Worm (Caenorhabditis elegans): Measurements from ENCODE around the gene oac-56.

The oac-56 gene

ce11 chrIV:14391746-14392145 lies 41.2 kb upstream of the oac-56 start:
- TF ChIP-seq sox-4 (tag; optimal IDR thresholded peaks at IDR 0.05) (no peak), nfya-1 (tag; optimal IDR thresholded peaks at IDR 0.05) (no peak), ceh-31 (tag; optimal IDR thresholded peaks at IDR 0.05) (peak; percentile 31), pros-1 (tag; optimal IDR thresholded peaks at IDR 0.05) (peak; percentile 48), pag-3 (tag; optimal IDR thresholded peaks at IDR 0.05; ENCODE audit: borderline replicate concordance) (no peak), dve-1 (tag; optimal IDR thresholded peaks at IDR 0.05) (no peak), dmd-4 (tag; optimal IDR thresholded peaks at IDR 0.05; ENCODE audit: borderline replicate concordance) (no peak)

DNA sequence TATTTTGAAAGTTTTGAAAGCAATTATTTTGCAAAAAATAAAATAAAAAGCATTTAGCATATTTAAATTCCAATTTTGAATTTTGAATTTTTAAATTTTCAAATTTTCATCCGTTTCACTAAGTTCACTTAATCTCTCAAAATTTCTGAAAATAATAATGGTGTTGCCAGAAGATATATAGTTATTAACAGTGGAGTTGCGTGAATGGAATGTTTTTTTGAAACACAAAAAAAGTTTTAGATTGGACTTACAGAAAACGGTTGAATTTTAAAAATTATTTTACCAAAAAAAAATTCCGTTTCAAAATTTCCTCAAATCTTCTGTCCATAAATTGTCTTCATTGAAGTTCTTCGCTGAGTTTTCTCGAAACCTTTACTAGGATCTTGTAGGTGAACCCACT lies 40.7 kb upstream of the oac-56 start:
- TF ChIP-seq fkh-6 (tag; optimal IDR thresholded peaks at IDR 0.05) (no peak), sox-2 (GFP tag; IDR thresholded peaks at IDR 0.05) (no peak), F13H6.1 (tag; optimal IDR thresholded peaks at IDR 0.05) (no peak), ceh-2 (tag; optimal IDR thresholded peaks at IDR 0.05) (no peak), K09A11.1 (tag; optimal IDR thresholded peaks at IDR 0.05; ENCODE audit: insufficient read depth) (no peak), sox-4 (tag; optimal IDR thresholded peaks at IDR 0.05) (no peak), T23F11.4 (GFP tag; optimal IDR thresholded peaks at IDR 0.05) (no peak), nhr-232 (tag; optimal IDR thresholded peaks at IDR 0.05) (no peak), rnt-1 (tag; optimal IDR thresholded peaks at IDR 0.05) (no peak), ceh-22 (tag; optimal IDR thresholded peaks at IDR 0.05) (no peak), tbx-2 (tag; optimal IDR thresholded peaks at IDR 0.05) (no peak), unc-55 (GFP tag; optimal IDR thresholded peaks at IDR 0.05) (no peak), ceh-9 (tag; optimal IDR thresholded peaks at IDR 0.05) (no peak), fkh-10 (GFP tag; optimal IDR thresholded peaks at IDR 0.05) (no peak), ets-4 (tag; optimal IDR thresholded peaks at IDR 0.05) (no peak), hlh-6 (tag; optimal IDR thresholded peaks at IDR 0.05) (no peak), elt-2 (tag; optimal IDR thresholded peaks at IDR 0.05) (no peak)

ce11 chrIV:14390023-14390614 lies 39.6 kb upstream of the oac-56 start:
- TF ChIP-seq hlh-15 (tag; optimal IDR thresholded peaks at IDR 0.05), result no peak
- TF ChIP-seq ceh-2 (tag; optimal IDR thresholded peaks at IDR 0.05), result no peak
- TF ChIP-seq pax-1 (tag; optimal IDR thresholded peaks at IDR 0.05), result no peak
- TF ChIP-seq ahr-1 (tag; optimal IDR thresholded peaks at IDR 0.05), result no peak
- TF ChIP-seq unc-42 (tag; optimal IDR thresholded peaks at IDR 0.05), result no peak
- no peak for TF ChIP-seq ceh-9 (tag; optimal IDR thresholded peaks at IDR 0.05)
- no peak for TF ChIP-seq eyg-1 (tag; optimal IDR thresholded peaks at IDR 0.05)
- no peak for TF ChIP-seq tbx-7 (tag; optimal IDR thresholded peaks at IDR 0.05)
- TF ChIP-seq pha-4 (tag; optimal IDR thresholded peaks at IDR 0.05), result no peak
- TF ChIP-seq fkh-6 (tag; optimal IDR thresholded peaks at IDR 0.05), result no peak
- TF ChIP-seq unc-55 (GFP tag; optimal IDR thresholded peaks at IDR 0.05), result no peak
- no peak for TF ChIP-seq T23F11.4 (GFP tag; optimal IDR thresholded peaks at IDR 0.05)
- TF ChIP-seq C38D4.7 (GFP tag; optimal IDR thresholded peaks at IDR 0.05), result no peak
- no peak for TF ChIP-seq che-1 (tag; optimal IDR thresholded peaks at IDR 0.05)
- TF ChIP-seq ceh-18 (tag; optimal IDR thresholded peaks at IDR 0.05), result no peak
- no peak for TF ChIP-seq hlh-6 (tag; optimal IDR thresholded peaks at IDR 0.05)
- TF ChIP-seq ceh-22 (tag; optimal IDR thresholded peaks at IDR 0.05), result no peak
- TF ChIP-seq unc-3 (GFP tag; conservative IDR thresholded peaks at IDR 0.05), result no peak
- no peak for TF ChIP-seq unc-3 (tag; optimal IDR thresholded peaks at IDR 0.05)
- no peak for TF ChIP-seq fkh-10 (GFP tag; optimal IDR thresholded peaks at IDR 0.05)
- TF ChIP-seq nhr-11 (tag; optimal IDR thresholded peaks at IDR 0.05), result no peak

DNA sequence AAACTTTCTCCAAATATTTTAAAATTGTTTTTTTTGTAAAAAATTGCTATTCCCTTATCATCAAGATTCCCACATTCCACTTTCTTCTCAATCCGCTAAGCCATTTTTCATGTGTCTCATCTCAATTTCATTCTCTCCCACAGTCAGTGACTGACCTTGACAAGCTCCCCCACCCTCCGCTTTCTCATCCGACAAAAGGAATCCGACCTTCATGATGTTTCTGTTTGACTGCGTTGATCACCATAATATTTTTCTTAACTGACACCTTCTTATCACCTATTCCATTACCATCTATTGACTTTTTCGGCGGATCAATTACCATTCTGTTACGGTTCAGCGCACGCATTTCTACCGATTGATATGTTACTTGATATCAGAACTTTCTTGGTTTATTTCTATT lies 38.5 kb upstream of the oac-56 start:
- TF ChIP-seq pha-4 (tag; optimal IDR thresholded peaks at IDR 0.05) (no peak), syd-9 (tag; optimal IDR thresholded peaks at IDR 0.05) (no peak), fax-1 (tag; optimal IDR thresholded peaks at IDR 0.05) (no peak), ceh-31 (tag; optimal IDR thresholded peaks at IDR 0.05) (no peak), fkh-6 (tag; optimal IDR thresholded peaks at IDR 0.05) (no peak), tbx-7 (tag; optimal IDR thresholded peaks at IDR 0.05) (no peak), Y22D7AL.16 (tag; optimal IDR thresholded peaks at IDR 0.05) (no peak), elt-4 (tag; optimal IDR thresholded peaks at IDR 0.05) (no peak), unc-55 (GFP tag; optimal IDR thresholded peaks at IDR 0.05) (no peak), tbx-2 (tag; optimal IDR thresholded peaks at IDR 0.05) (no peak), ceh-2 (tag; optimal IDR thresholded peaks at IDR 0.05) (no peak)

Data from whole organism, late embryonic.